Worm (Caenorhabditis elegans) whole organism, L4/young adult: ENCODE results near the gene F53A2.11.

Experiments
- W03F9.2 ChIP-seq: fragments of 150-350 bp; optimal IDR thresholded peaks from 2 replicates; lab custom pipeline; 2014; ENCODE audit warnings: missing biosample characterization, missing genetic modification characterization
- dao-5 ChIP-seq: sonication (generic microtip); optimal IDR thresholded peaks from 2 replicates; lab custom pipeline; 2016; ENCODE audit warnings: missing genotype, missing genetic modification characterization, moderate library complexity, missing compliant biosample characterization
- him-1 ChIP-seq: sonication (generic microtip); optimal IDR thresholded peaks from 2 replicates; lab custom pipeline; 2016; ENCODE audit warnings: missing genotype, missing genetic modification reagents, missing genetic modification characterization, missing compliant biosample characterization

DNA sequence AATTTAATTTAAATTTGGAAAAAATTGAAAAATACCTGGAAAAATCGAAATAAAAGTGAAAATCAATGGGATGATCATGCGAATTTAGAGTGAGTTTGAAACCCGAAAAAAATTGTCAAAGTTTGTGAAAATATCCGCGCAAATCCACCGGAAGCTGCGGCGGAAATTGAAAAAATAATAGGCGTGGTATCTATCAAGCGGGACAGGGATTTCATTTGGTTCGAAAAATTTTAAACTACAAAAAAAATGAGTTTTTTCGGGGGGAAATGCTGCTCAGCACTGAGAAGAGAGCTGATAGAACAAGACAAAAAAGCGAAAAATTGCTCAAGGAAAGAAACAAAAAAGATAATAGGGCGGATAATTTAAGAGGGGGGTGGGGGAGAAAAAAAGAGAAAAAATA lies 48.5 kb upstream of the F53A2.11 start, which contains the start of gene T03F6.9:
- TF ChIP-seq W03F9.2 (tag; lab: Kevin White, UChicago): no peak
- no peak for TF ChIP-seq him-1
- TF ChIP-seq dao-5 (tag; lab: Kevin White, UChicago): no peak
